Fruit fly (Drosophila melanogaster): ENCODE measurements around the gene CG14151.

CG14151 gene

DNA sequence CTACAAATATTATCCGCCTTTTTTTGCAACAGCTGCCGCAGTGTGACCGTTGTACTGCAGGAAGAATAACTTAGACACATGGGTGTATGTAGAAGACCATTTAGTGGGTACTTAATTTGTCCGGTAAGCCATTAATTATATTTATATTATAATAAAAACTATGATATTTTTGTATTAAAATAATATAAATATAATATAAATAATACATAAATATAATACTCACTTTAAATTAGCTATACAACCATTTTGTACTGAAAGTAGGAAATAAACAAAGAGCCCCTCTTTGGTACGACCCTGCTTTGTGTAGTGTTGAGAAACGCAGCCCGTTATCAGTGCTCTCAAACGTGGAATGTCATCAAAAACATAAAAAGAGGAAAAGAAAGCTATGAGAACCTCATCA, 9.5 kb upstream of the CG14151 start, which contains the start of gene Cnep1r2 (continued):
- peak; percentile 93 for TF ChIP-seq CG8632 (GFP tag; optimal IDR thresholded peaks at IDR 0.05)
- TF ChIP-seq eg (GFP tag; IDR thresholded peaks at IDR 0.05), result peak; percentile 94
- peak; percentile 87 for TF ChIP-seq spab (GFP tag; optimal IDR thresholded peaks at IDR 0.05)
- peak; percentile 94 for TF ChIP-seq CG15336 (GFP tag; IDR thresholded peaks at IDR 0.05)
- peak; percentile 96 for TF ChIP-seq CG34406 (GFP tag; optimal IDR thresholded peaks at IDR 0.05)
- peak; percentile 96 for TF ChIP-seq achi (GFP tag; optimal IDR thresholded peaks at IDR 0.05)
- TF ChIP-seq svp (GFP tag), result no peak
- peak; percentile 86 for TF ChIP-seq topi (GFP tag; optimal IDR thresholded peaks at IDR 0.05)
- peak; percentile 85 for TF ChIP-seq Hr39 (GFP tag; optimal IDR thresholded peaks at IDR 0.05)
- TF ChIP-seq CG6792 (GFP tag; optimal IDR thresholded peaks at IDR 0.05), result peak; percentile 87
- TF ChIP-seq CG16779 (tag; optimal IDR thresholded peaks at IDR 0.05), result no peak

DNA sequence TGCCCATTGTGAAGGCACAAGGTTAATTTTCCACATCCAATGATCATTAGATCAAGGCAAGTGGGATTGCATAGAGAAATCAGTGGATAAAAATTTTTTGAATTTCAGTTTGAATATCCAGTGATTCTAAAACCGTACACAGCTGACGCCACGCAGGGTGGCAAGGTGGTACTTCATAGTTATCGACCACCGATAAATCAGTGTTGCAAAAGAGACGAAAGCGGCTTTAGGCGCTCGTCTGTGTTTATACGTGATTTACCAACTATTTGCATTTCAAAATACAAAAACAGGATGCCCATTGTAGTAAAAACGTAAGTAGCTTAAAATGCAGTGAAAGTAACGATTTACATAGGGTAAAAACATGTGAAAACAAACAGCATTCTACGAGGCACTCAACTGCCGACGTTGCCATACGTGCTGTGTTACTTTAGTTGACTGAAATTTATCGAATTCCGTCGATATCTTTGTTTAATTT, 2.6 kb upstream of the CG14151 start, which contains the start of the genes CG42535, CG34001 and hay:
CG42535 (minus strand) TSS at position 51 of the 475 bp plus-strand sequence.
CG34001 (plus strand) TSS at position 195 of the 475 bp plus-strand sequence.
hay (plus strand) TSS at position 195 of the 475 bp plus-strand sequence.
- TF ChIP-seq CG31627 (GFP tag; optimal IDR thresholded peaks at IDR 0.05), result no peak
- no peak for TF ChIP-seq CG11762 (GFP tag; optimal IDR thresholded peaks at IDR 0.05; ENCODE audit: insufficient read depth)
- TF ChIP-seq acj6 (GFP tag; optimal IDR thresholded peaks at IDR 0.05), result no peak
- no peak for TF ChIP-seq CG34406 (GFP tag; optimal IDR thresholded peaks at IDR 0.05)
- TF ChIP-seq CG3032 (tag; optimal IDR thresholded peaks at IDR 0.05), result no peak
- no peak for TF ChIP-seq CG6854 (GFP tag; optimal IDR thresholded peaks at IDR 0.05)
- TF ChIP-seq Sox14 (GFP tag; optimal IDR thresholded peaks at IDR 0.05), result peak; percentile 45
- no peak for TF ChIP-seq CG1621 (tag; optimal IDR thresholded peaks at IDR 0.05)

DNA sequence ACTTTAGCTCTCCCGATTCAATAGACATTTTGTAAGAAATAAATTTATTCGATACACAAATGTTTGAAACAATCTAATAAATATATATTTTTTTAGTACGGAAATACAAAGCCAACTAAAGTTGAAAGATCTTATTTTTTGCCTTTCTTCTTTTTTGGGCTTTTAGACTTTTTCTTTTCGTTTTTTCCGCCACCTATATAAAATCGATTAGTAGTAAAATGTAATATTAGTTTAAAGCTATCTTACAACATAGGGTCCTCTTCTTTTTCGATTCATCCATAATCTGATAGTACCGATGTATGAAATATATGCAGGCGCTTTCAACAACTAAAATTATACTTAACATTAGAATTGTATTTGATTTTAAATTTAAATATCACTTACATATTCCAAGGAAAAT, 1.7 kb upstream of the CG14151 start, which contains the start of gene CG42536:
CG42536 (minus strand) TSS at position 101 of the 400 bp plus-strand sequence.
- no peak for TF ChIP-seq CG10669 (GFP tag; optimal IDR thresholded peaks at IDR 0.05)
- no peak for TF ChIP-seq dac (GFP tag; optimal IDR thresholded peaks at IDR 0.05)
- no peak for TF ChIP-seq CG32006 (GFP tag; optimal IDR thresholded peaks at IDR 0.05)
- TF ChIP-seq CG16779 (tag; optimal IDR thresholded peaks at IDR 0.05), result no peak
- no peak for TF ChIP-seq eg (GFP tag; IDR thresholded peaks at IDR 0.05)
- no peak for TF ChIP-seq Smox (GFP tag; optimal IDR thresholded peaks at IDR 0.05)
- TF ChIP-seq Sox102F (GFP tag; optimal IDR thresholded peaks at IDR 0.05), result no peak
- TF ChIP-seq Hr38 (GFP tag; optimal IDR thresholded peaks at IDR 0.05), result no peak

DNA sequence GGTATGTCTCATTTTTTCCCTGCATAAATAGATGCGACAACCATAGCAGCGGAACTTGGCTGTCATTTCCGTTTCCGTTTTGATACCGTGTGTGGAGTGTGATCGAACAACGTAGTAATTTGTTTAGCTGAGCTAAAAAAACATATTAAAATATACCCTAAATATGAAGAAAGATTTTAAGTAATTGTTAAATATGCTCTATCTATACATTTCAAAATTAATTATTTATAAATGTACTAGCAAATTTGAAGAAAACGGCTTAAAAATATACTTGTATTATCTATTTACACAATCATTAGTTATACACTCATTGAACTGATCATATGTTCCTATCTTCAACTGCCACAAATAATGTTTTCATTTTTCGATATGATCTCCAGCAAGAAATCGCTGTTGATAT, 2.1 kb downstream of the CG14151 start, which contains the start of gene CG34238:
CG34238 (plus strand) TSS at position 301 of the 400 bp plus-strand sequence.
- no peak for TF ChIP-seq CG7368 (GFP tag; optimal IDR thresholded peaks at IDR 0.05)
- TF ChIP-seq Hr38 (GFP tag; optimal IDR thresholded peaks at IDR 0.05), result no peak
- no peak for TF ChIP-seq Met (GFP tag; optimal IDR thresholded peaks at IDR 0.05)
- TF ChIP-seq fkh (GFP tag; optimal IDR thresholded peaks at IDR 0.05), result no peak
- no peak for TF ChIP-seq acj6 (GFP tag; optimal IDR thresholded peaks at IDR 0.05)
- TF ChIP-seq vri (GFP tag; optimal IDR thresholded peaks at IDR 0.05), result no peak
- TF ChIP-seq CG8632 (GFP tag; optimal IDR thresholded peaks at IDR 0.05), result no peak
- TF ChIP-seq achi (GFP tag; optimal IDR thresholded peaks at IDR 0.05), result no peak
- no peak for TF ChIP-seq salr (GFP tag; optimal IDR thresholded peaks at IDR 0.05)
- TF ChIP-seq CG8119 (GFP tag; IDR thresholded peaks at IDR 0.05), result no peak
- TF ChIP-seq CG6276 (GFP tag; optimal IDR thresholded peaks at IDR 0.05), result no peak
- no peak for TF ChIP-seq CG6163 (GFP tag; IDR thresholded peaks at IDR 0.05)
- TF ChIP-seq CG34406 (GFP tag; optimal IDR thresholded peaks at IDR 0.05), result no peak
- TF ChIP-seq Eip78C (GFP tag), result no peak
- no peak for TF ChIP-seq CG9139 (GFP tag; optimal IDR thresholded peaks at IDR 0.05)
- TF ChIP-seq CG11902 (GFP tag; optimal IDR thresholded peaks at IDR 0.05), result no peak

All from whole organism, prepupa.